Fruit fly (Drosophila melanogaster) whole organism, pupa: ENCODE results near the gene CG33934.
A peak's percentile ranks its signal among the peaks of the same experiment; 100 is the strongest.

Source experiments
- CG8301 ChIP-seq: fragments of 200-800 bp; sonication (Bioruptor generic); optimal IDR thresholded peaks from 2 replicates; lab custom pipeline; 2018; ENCODE audit warnings: missing biosample characterization, mild to moderate bottlenecking, missing genetic modification characterization
- EcR ChIP-seq: fragments of 200-800 bp; sonication (Bioruptor generic); optimal IDR thresholded peaks from 3 replicates; lab custom pipeline; 2019; ENCODE audit warnings: missing biosample characterization, missing genetic modification characterization, mild to moderate bottlenecking, moderate library complexity, missing genetic modification reagents
- Snoo ChIP-seq: fragments of 200-800 bp; sonication (Bioruptor generic); optimal IDR thresholded peaks from 3 replicates; lab custom pipeline; 2017; ENCODE audit warnings: missing biosample characterization, mild to moderate bottlenecking, missing genetic modification characterization, inconsistent platforms
- gl ChIP-seq: fragments of 200-800 bp; sonication (Bioruptor generic); optimal IDR thresholded peaks from 2 replicates; lab custom pipeline; 2018; ENCODE audit warnings: missing biosample characterization, mild to moderate bottlenecking, missing genetic modification characterization

dm6 chr3R:19999474-19999873, 43.1 kb upstream of the CG33934 start:
- TF ChIP-seq EcR (no peak), CG8301 (tag; lab: Kevin White, UChicago) (peak; percentile 78), gl (tag; lab: Kevin White, UChicago) (peak; percentile 26), Snoo (peak; percentile 68)
